Fruit fly (Drosophila melanogaster) whole organism, embryonic: ENCODE results near the gene CG34310.

Source experiments
- Atf3 ChIP-seq: fragments of 200-800 bp; sonication (Bioruptor generic); optimal IDR thresholded peaks from 3 replicates; lab custom pipeline; 2016; ENCODE audit warnings: missing biosample characterization, missing genetic modification characterization
- CG10209 ChIP-seq: fragments of 200-800 bp; sonication (Bioruptor generic); optimal IDR thresholded peaks from 3 replicates; lab custom pipeline; 2017; ENCODE audit warnings: missing biosample characterization, mild to moderate bottlenecking, missing genetic modification characterization, missing genetic modification reagents
- CG1024 ChIP-seq: fragments of 200-800 bp; sonication (Bioruptor generic); IDR thresholded peaks from 2 replicates; pipeline ENCODE4 v1.3.6; 2022; ENCODE audit warnings: missing biosample characterization, missing genetic modification characterization
- CG10366 ChIP-seq: fragments of 200-800 bp; sonication (Bioruptor generic); IDR thresholded peaks from 2 replicates; pipeline ENCODE4 v1.3.6; 2022; ENCODE audit warnings: missing biosample characterization, missing genetic modification characterization
- CG10543 ChIP-seq: fragments of 200-800 bp; sonication (Bioruptor generic); optimal IDR thresholded peaks from 3 replicates; lab custom pipeline; 2017; ENCODE audit warnings: missing biosample characterization, mild to moderate bottlenecking, missing genetic modification characterization, moderate library complexity
- CG12769 ChIP-seq: fragments of 200-800 bp; sonication (Bioruptor generic); optimal IDR thresholded peaks from 2 replicates; lab custom pipeline; 2019; ENCODE audit warnings: missing biosample characterization, mild to moderate bottlenecking, missing genetic modification characterization, moderate library complexity
- CG14860 ChIP-seq: fragments of 200-800 bp; sonication (Bioruptor generic); IDR thresholded peaks from 3 replicates; pipeline ENCODE4 v1.3.6; 2022; ENCODE audit warnings: missing biosample characterization, missing genetic modification characterization; ENCODE audit not compliant: partially characterized antibody
- CG1603 ChIP-seq: fragments of 200-800 bp; sonication (Bioruptor generic); optimal IDR thresholded peaks from 2 replicates; lab custom pipeline; 2019; ENCODE audit warnings: missing biosample characterization, mild to moderate bottlenecking, missing genetic modification characterization, moderate library complexity
- CG17328 ChIP-seq: fragments of 200-800 bp; sonication (Bioruptor generic); IDR thresholded peaks from 2 replicates; pipeline ENCODE4 v1.3.6; 2022; ENCODE audit warnings: missing biosample characterization, missing genetic modification characterization
- CG30403 ChIP-seq: fragments of 200-800 bp; sonication (Bioruptor generic); optimal IDR thresholded peaks from 3 replicates; lab custom pipeline; 2016; ENCODE audit warnings: missing biosample characterization, missing genetic modification characterization
- CG31441 ChIP-seq: fragments of 200-800 bp; sonication (Bioruptor generic); IDR thresholded peaks from 2 replicates; pipeline ENCODE4 v1.3.6; 2022; ENCODE audit warnings: missing biosample characterization, missing genetic modification characterization
- CG34422 ChIP-seq: fragments of 200-800 bp; sonication (Bioruptor generic); IDR thresholded peaks from 3 replicates; pipeline ENCODE4 v1.3.6; 2022; ENCODE audit warnings: missing biosample characterization, missing genetic modification characterization
- CG4360 ChIP-seq: fragments of 200-800 bp; sonication (Bioruptor generic); IDR thresholded peaks from 2 replicates; pipeline ENCODE4 v1.3.6; 2022; ENCODE audit warnings: missing biosample characterization, missing genetic modification characterization
- CG4854 ChIP-seq: fragments of 200-800 bp; sonication (Bioruptor generic); optimal IDR thresholded peaks from 2 replicates; lab custom pipeline; 2016; ENCODE audit warnings: missing biosample characterization, missing genetic modification characterization, inconsistent platforms
- CG6689 ChIP-seq: fragments of 200-800 bp; sonication (Bioruptor generic); IDR thresholded peaks from 2 replicates; pipeline ENCODE4 v1.3.6; 2022; ENCODE audit warnings: missing biosample characterization, missing genetic modification characterization
- CG7963 ChIP-seq: fragments of 200-800 bp; sonication (Bioruptor generic); IDR thresholded peaks from 3 replicates; pipeline ENCODE4 v1.3.6; 2022; ENCODE audit warnings: missing biosample characterization, missing genetic modification characterization; ENCODE audit not compliant: partially characterized antibody
- CG8765 ChIP-seq: fragments of 200-800 bp; sonication (Bioruptor generic); IDR thresholded peaks from 2 replicates; pipeline ENCODE4 v1.3.6; 2022; ENCODE audit warnings: missing biosample characterization, missing genetic modification characterization
- D19A ChIP-seq: fragments of 200-800 bp; optimal IDR thresholded peaks from 3 replicates; lab custom pipeline; 2019; ENCODE audit warnings: missing biosample characterization, mild to moderate bottlenecking, missing genetic modification characterization, moderate library complexity
- E2f1 ChIP-seq: fragments of 200-800 bp; sonication (Bioruptor generic); IDR thresholded peaks from 2 replicates; pipeline ENCODE4 v1.3.6; 2022; ENCODE audit warnings: missing biosample characterization, missing genetic modification characterization
- E2f2 ChIP-seq: fragments of 200-800 bp; sonication (Bioruptor generic); IDR thresholded peaks from 2 replicates; pipeline ENCODE4 v1.3.6; 2022; ENCODE audit warnings: missing biosample characterization, missing genetic modification characterization
- Fer2 ChIP-seq: fragments of 200-800 bp; sonication (Bioruptor generic); optimal IDR thresholded peaks from 2 replicates; lab custom pipeline; 2018; ENCODE audit warnings: missing biosample characterization, mild to moderate bottlenecking, missing genetic modification characterization, moderate library complexity
- Fer3 ChIP-seq: fragments of 200-800 bp; sonication (Bioruptor generic); optimal IDR thresholded peaks from 2 replicates; lab custom pipeline; 2018; ENCODE audit warnings: missing biosample characterization, mild to moderate bottlenecking, missing genetic modification characterization, moderate library complexity
- Hey ChIP-seq: fragments of 200-800 bp; sonication (Bioruptor generic); optimal IDR thresholded peaks from 3 replicates; lab custom pipeline; 2018; ENCODE audit warnings: missing biosample characterization, mild to moderate bottlenecking, missing genetic modification characterization
- Hr3 ChIP-seq: fragments of 200-800 bp; sonication (Bioruptor generic); optimal IDR thresholded peaks from 3 replicates; lab custom pipeline; 2016; ENCODE audit warnings: missing biosample characterization, missing genetic modification characterization
- Jarid2 ChIP-seq: fragments of 200-800 bp; sonication (Bioruptor generic); optimal IDR thresholded peaks from 3 replicates; lab custom pipeline; 2017; ENCODE audit warnings: mild to moderate bottlenecking, missing biosample characterization, missing genetic modification reagents, missing genetic modification characterization
- Lpt ChIP-seq: fragments of >200 bp; optimal IDR thresholded peaks from 2 replicates; lab custom pipeline; 2018; ENCODE audit warnings: missing biosample characterization, missing genetic modification characterization
- Max ChIP-seq: fragments of 200-800 bp; sonication (Bioruptor generic); optimal IDR thresholded peaks from 2 replicates; lab custom pipeline; 2016; ENCODE audit warnings: missing biosample characterization, mild to moderate bottlenecking, missing genetic modification characterization
- Nf-YA ChIP-seq: fragments of 200-800 bp; sonication (Bioruptor generic); IDR thresholded peaks from 2 replicates; pipeline ENCODE4 v1.3.6; 2022; ENCODE audit warnings: missing biosample characterization, missing genetic modification characterization
- Ptx1 ChIP-seq: fragments of 200-800 bp; sonication (Bioruptor generic); IDR thresholded peaks from 2 replicates; pipeline ENCODE4 v1.3.6; 2022; ENCODE audit warnings: missing biosample characterization, missing genetic modification characterization
- Rx ChIP-seq: fragments of 200-800 bp; sonication (Bioruptor generic); IDR thresholded peaks from 2 replicates; pipeline ENCODE4 v1.3.6; 2022; ENCODE audit warnings: missing biosample characterization, missing genetic modification characterization
- Side ChIP-seq: fragments of 200-800 bp; sonication (Bioruptor generic); optimal IDR thresholded peaks from 2 replicates; lab custom pipeline; 2016; ENCODE audit warnings: missing biosample characterization, missing genetic modification characterization
- Sox100B ChIP-seq: fragments of 200-800 bp; sonication (Bioruptor generic); optimal IDR thresholded peaks from 3 replicates; lab custom pipeline; 2018; ENCODE audit warnings: missing biosample characterization, mild to moderate bottlenecking, missing genetic modification characterization
- Sox102F ChIP-seq: fragments of 200-800 bp; sonication (Bioruptor generic); optimal IDR thresholded peaks from 2 replicates; lab custom pipeline; 2018; ENCODE audit warnings: missing biosample characterization, mild to moderate bottlenecking, missing genetic modification characterization, moderate library complexity
- Tbp ChIP-seq: fragments of >200 bp; optimal IDR thresholded peaks from 2 replicates; lab custom pipeline; 2018; ENCODE audit warnings: missing biosample characterization, missing genetic modification characterization
- ab ChIP-seq: fragments of 200-800 bp; sonication (Bioruptor generic); optimal IDR thresholded peaks from 2 replicates; lab custom pipeline; 2016; ENCODE audit warnings: missing biosample characterization, missing genetic modification characterization
- ase ChIP-seq: fragments of 200-800 bp; sonication (Bioruptor generic); IDR thresholded peaks from 3 replicates; pipeline ENCODE4 v1.3.6; 2022; ENCODE audit warnings: missing biosample characterization, missing genetic modification characterization
- btn ChIP-seq: fragments of 200-800 bp; sonication (Bioruptor generic); optimal IDR thresholded peaks from 2 replicates; lab custom pipeline; 2016; ENCODE audit warnings: missing biosample characterization, missing genetic modification characterization
- cad ChIP-seq: fragments of >200 bp; optimal IDR thresholded peaks from 2 replicates; lab custom pipeline; 2017; ENCODE audit warnings: missing biosample characterization, missing genetic modification characterization
- chif ChIP-seq, 2 experiments: fragments of 200-800 bp; sonication (Bioruptor generic); optimal IDR thresholded peaks; 3 replicates each; lab custom pipeline; 2016; ENCODE audit warnings: missing biosample characterization in 2 of 2, missing genetic modification characterization in 2 of 2
- dpn ChIP-seq, 2 experiments: fragments of 200-800 bp; sonication (Bioruptor generic); optimal IDR thresholded peaks; 3 replicates each; lab custom pipeline; 2016; ENCODE audit warnings: missing biosample characterization in 2 of 2, missing genetic modification characterization in 2 of 2
- dysf ChIP-seq: fragments of 200-800 bp; sonication (Bioruptor generic); IDR thresholded peaks from 3 replicates; pipeline ENCODE4 v1.3.6; 2022; ENCODE audit warnings: missing biosample characterization, missing genetic modification characterization
- grau ChIP-seq: fragments of 200-800 bp; optimal IDR thresholded peaks from 3 replicates; lab custom pipeline; 2019; ENCODE audit warnings: missing biosample characterization, mild to moderate bottlenecking, missing genetic modification characterization, moderate library complexity
- jigr1 ChIP-seq: fragments of 200-800 bp; sonication (Bioruptor generic); IDR thresholded peaks from 3 replicates; pipeline ENCODE4 v1.3.6; 2022; ENCODE audit warnings: missing biosample characterization, missing genetic modification characterization
- nerfin-2 ChIP-seq: fragments of 200-800 bp; sonication (Bioruptor generic); IDR thresholded peaks from 2 replicates; pipeline ENCODE4 v1.3.6; 2022; ENCODE audit warnings: missing biosample characterization, missing genetic modification characterization; ENCODE audit not compliant: partially characterized antibody
- pan ChIP-seq, 4 experiments: fragments of >200 bp in 3 of 4; fragments of 200-800 bp in 1 of 4; sonication (Bioruptor generic) in 1 of 4; optimal IDR thresholded peaks in 3 of 4; IDR thresholded peaks in 1 of 4; 2 replicates each; pipeline versions ENCODE4 v1.3.6 to Lab custom; 2017 to 2022; ENCODE audit warnings: missing biosample characterization in 2 of 4, missing genetic modification characterization in 2 of 4, mixed read lengths in 1 of 4
- sens ChIP-seq: fragments of 200-800 bp; sonication (Bioruptor generic); peaks from one replicate; lab custom pipeline; 2016; ENCODE audit warnings: missing biosample characterization, missing genetic modification characterization
- sim ChIP-seq: fragments of 200-800 bp; sonication (Bioruptor generic); IDR thresholded peaks from 2 replicates; pipeline ENCODE4 v1.3.6; 2022; ENCODE audit warnings: missing biosample characterization, missing genetic modification characterization
- sima ChIP-seq: fragments of 200-800 bp; sonication (Bioruptor generic); optimal IDR thresholded peaks from 2 replicates; lab custom pipeline; 2016; ENCODE audit warnings: missing biosample characterization, missing genetic modification characterization
- tin ChIP-seq: fragments of 200-800 bp; sonication (Bioruptor generic); optimal IDR thresholded peaks from 3 replicates; lab custom pipeline; 2016; ENCODE audit warnings: missing biosample characterization, missing genetic modification characterization
- tup ChIP-seq: fragments of 200-800 bp; sonication (Bioruptor generic); optimal IDR thresholded peaks from 2 replicates; lab custom pipeline; 2016; ENCODE audit warnings: missing biosample characterization, mild to moderate bottlenecking, missing genetic modification characterization, moderate library complexity
- zfh1 ChIP-seq: fragments of 200-800 bp; sonication (Bioruptor generic); IDR thresholded peaks from 3 replicates; pipeline ENCODE4 v1.3.6; 2022; ENCODE audit warnings: missing biosample characterization, missing genetic modification characterization

Gene CG34310

DNA sequence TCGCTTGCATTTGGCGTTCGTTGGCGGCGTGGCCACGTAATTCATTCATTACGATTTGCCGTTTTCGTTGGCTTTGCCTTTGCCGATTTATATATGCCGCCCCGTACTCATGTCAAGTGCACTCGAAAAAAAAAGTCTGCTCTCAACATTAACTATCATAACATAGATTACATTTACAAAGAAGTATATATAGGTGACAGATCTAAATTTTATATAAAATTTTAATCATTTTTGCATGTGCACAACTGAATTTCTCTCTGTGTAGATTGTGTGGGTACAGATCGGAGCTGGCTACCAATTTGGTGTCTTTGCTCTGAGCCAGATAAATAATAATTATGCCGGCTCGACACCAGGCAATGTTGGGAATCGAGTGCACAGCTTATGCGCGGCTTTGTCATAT lies 34.9 kb downstream of the CG34310 start (continued):
- TF ChIP-seq CG4360 (GFP tag; lab: Robert Waterston, UW) = no peak
- TF ChIP-seq Sox100B (GFP tag; lab: Kevin White, UChicago) = peak; percentile 23
- TF ChIP-seq sima (GFP tag; lab: Kevin White, UChicago) = no peak
- TF ChIP-seq Fer2 = no peak
- TF ChIP-seq Sox102F (GFP tag; lab: Kevin White, UChicago) = peak; percentile 59
- peak; percentile 49 for TF ChIP-seq CG30403 (GFP tag; lab: Kevin White, UChicago)
- no peak for TF ChIP-seq CG4854
- TF ChIP-seq Ptx1 (GFP tag; lab: Robert Waterston, UW) = peak; percentile 72
- peak; percentile 70 for TF ChIP-seq CG1603
- TF ChIP-seq zfh1 (GFP tag; lab: Robert Waterston, UW) = peak; percentile 74; the same call in 2 of the 3 replicates
- TF ChIP-seq Max (GFP tag; lab: Kevin White, UChicago) = peak; percentile 14
- no peak; the same call in 1 of the 2 replicates for TF ChIP-seq CG10366 (GFP tag; lab: Robert Waterston, UW)
- no peak for TF ChIP-seq nerfin-2
- TF ChIP-seq Hey (tag; lab: Kevin White, UChicago) = no peak
- no peak for TF ChIP-seq cad (GFP tag; lab: Kevin White, UChicago)
- TF ChIP-seq CG17328 (GFP tag; lab: Robert Waterston, UW) = peak; percentile 75
- peak; percentile 62 for TF ChIP-seq CG31441 (GFP tag; lab: Robert Waterston, UW)
- peak in 1 of 2 experiments; percentile 59 for TF ChIP-seq dpn (GFP tag; optimal IDR thresholded peaks at IDR 0.05; lab: Kevin White, UChicago)
- TF ChIP-seq Hr3 (GFP tag; lab: Kevin White, UChicago) = peak; percentile 29
- TF ChIP-seq tup (GFP tag; lab: Kevin White, UChicago) = no peak
- peak; percentile 6 for TF ChIP-seq Atf3
- 0 out of 2 replicates have a peak, but pooled peaks have one; percentile 17 for TF ChIP-seq CG1024 (GFP tag; lab: Robert Waterston, UW)
- no peak for TF ChIP-seq ab
- TF ChIP-seq CG34422 (GFP tag; lab: Robert Waterston, UW) = peak; percentile 75; the same call in 1 of the 3 replicates
- TF ChIP-seq E2f1 (GFP tag; lab: Robert Waterston, UW) = peak; percentile 63
- peak; percentile 58 for TF ChIP-seq CG12769 (tag; lab: Kevin White, UChicago)
- TF ChIP-seq chif (GFP tag; optimal IDR thresholded peaks at IDR 0.05; lab: Kevin White, UChicago) = peak; percentile 14 to 57
- TF ChIP-seq grau (tag; lab: Kevin White, UChicago) = peak; percentile 50
- no peak for TF ChIP-seq Lpt (GFP tag; lab: Kevin White, UChicago)
- peak; percentile 33; the same call in 1 of the 2 replicates for TF ChIP-seq Rx (GFP tag; lab: Robert Waterston, UW)
- peak; percentile 32; the same call in 1 of the 3 replicates for TF ChIP-seq jigr1 (GFP tag; lab: Robert Waterston, UW)
- peak; percentile 49 for TF ChIP-seq sens
- TF ChIP-seq dysf (GFP tag; lab: Robert Waterston, UW) = peak; percentile 67
- no peak for TF ChIP-seq sim (GFP tag; lab: Robert Waterston, UW)
- no peak for TF ChIP-seq Side (GFP tag; lab: Kevin White, UChicago)
- peak; percentile 59; the same call in 1 of the 2 replicates for TF ChIP-seq CG8765
- TF ChIP-seq Tbp (GFP tag; lab: Kevin White, UChicago) = no peak
- TF ChIP-seq CG10209 = peak; percentile 22
- peak; percentile 19 for TF ChIP-seq tin
- TF ChIP-seq CG10543 (GFP tag; lab: Kevin White, UChicago) = no peak
- TF ChIP-seq CG14860 (GFP tag; lab: Robert Waterston, UW) = no peak
- TF ChIP-seq E2f2 = peak; percentile 29; the same call in 1 of the 2 replicates
- no peak for TF ChIP-seq Nf-YA (GFP tag; lab: Robert Waterston, UW)
- TF ChIP-seq CG7963 = no peak
- TF ChIP-seq Fer3 (tag; lab: Kevin White, UChicago) = peak; percentile 22
- peak; percentile 11 for TF ChIP-seq D19A (tag; lab: Kevin White, UChicago)
- TF ChIP-seq ase = peak; percentile 59; the same call in 1 of the 3 replicates
- TF ChIP-seq pan (optimal IDR thresholded peaks at IDR 0.05; lab: Kevin White, UChicago) = no peak
- peak in 1 of 2 experiments; percentile 78 for TF ChIP-seq pan (GFP tag; optimal IDR thresholded peaks at IDR 0.05 in 1 of 2, IDR thresholded peaks at IDR 0.05 in 1 of 2)
- TF ChIP-seq CG6689 = peak; percentile 43; the same call in 1 of the 2 replicates
- no peak for TF ChIP-seq Jarid2 (GFP tag; lab: Kevin White, UChicago)
- TF ChIP-seq btn = no peak
